Fruit fly (Drosophila melanogaster): ENCODE measurements around the gene Coq2.

dm6 chr3R:8362259-8362876 is 46.0 kb upstream of the Coq2 start, which contains the start of the genes Veneno and CG7963:
- TF ChIP-seq toe (GFP tag; optimal IDR thresholded peaks at IDR 0.05) (no peak), CG7101 (tag; optimal IDR thresholded peaks at IDR 0.05) (no peak), Clk (GFP tag; optimal IDR thresholded peaks at IDR 0.05) (no peak), CG11617 (GFP tag; optimal IDR thresholded peaks at IDR 0.05) (no peak), kay (GFP tag; ENCODE audit: borderline replicate concordance) (no peak), CG14711 (tag; optimal IDR thresholded peaks at IDR 0.05) (no peak), Crg-1 (GFP tag; optimal IDR thresholded peaks at IDR 0.05) (no peak), pad (GFP tag; optimal IDR thresholded peaks at IDR 0.05) (no peak), ovo (GFP tag; optimal IDR thresholded peaks at IDR 0.05) (peak; percentile 68), cnc (optimal IDR thresholded peaks at IDR 0.05) (no peak), tj (GFP tag; optimal IDR thresholded peaks at IDR 0.05) (peak; percentile 65)

All from whole organism, adult.